Fruit fly (Drosophila melanogaster): ENCODE data around the gene Nlp.
A peak's percentile ranks its signal among the peaks of the same experiment; 100 is the strongest.

The Nlp gene

DNA sequence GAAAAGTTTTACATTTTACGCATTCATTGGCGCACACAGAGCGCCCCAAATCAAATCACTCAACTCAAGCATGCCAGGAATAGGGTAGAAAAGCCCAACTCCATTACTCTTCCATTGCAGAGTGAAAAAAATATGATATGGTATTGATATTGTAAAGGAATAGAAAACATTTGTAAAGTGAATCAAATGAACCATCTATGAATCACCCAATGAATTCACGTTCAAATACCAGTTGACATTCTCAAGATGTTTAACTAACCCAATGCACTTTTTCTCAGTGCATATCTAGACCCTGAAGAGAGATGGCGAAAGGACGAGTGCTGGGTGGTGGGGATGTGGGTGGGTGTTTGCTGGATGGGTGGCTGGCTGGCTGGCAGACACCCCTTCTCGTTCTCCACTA lies 26.0 kb upstream of the Nlp start (continued):
- peak; percentile 34 for TF ChIP-seq CG7556 (GFP tag; optimal IDR thresholded peaks at IDR 0.05)
- TF ChIP-seq CG10147 (GFP tag; optimal IDR thresholded peaks at IDR 0.05): peak; percentile 38
- no peak for TF ChIP-seq repo (GFP tag; optimal IDR thresholded peaks at IDR 0.05)
- no peak for TF ChIP-seq CG17802 (tag; optimal IDR thresholded peaks at IDR 0.05)
- TF ChIP-seq CG18262 (tag; optimal IDR thresholded peaks at IDR 0.05): no peak
- TF ChIP-seq fd96Cb (tag; optimal IDR thresholded peaks at IDR 0.05): peak; percentile 21
- peak; percentile 12 for TF ChIP-seq phol (tag; optimal IDR thresholded peaks at IDR 0.05)
- TF ChIP-seq CG11504 (tag; optimal IDR thresholded peaks at IDR 0.05): peak; percentile 53
- peak; percentile 51; the same call in 1 of the 3 replicates for TF ChIP-seq dysf (GFP tag; IDR thresholded peaks at IDR 0.05)
- peak; percentile 79 for TF ChIP-seq lab (GFP tag; optimal IDR thresholded peaks at IDR 0.05)
- peak; percentile 47; the same call in 1 of the 2 replicates for TF ChIP-seq vvl (GFP tag; IDR thresholded peaks at IDR 0.05)
- no peak for TF ChIP-seq CG6683 (GFP tag; optimal IDR thresholded peaks at IDR 0.05)
- peak; percentile 4 for TF ChIP-seq Hsf (GFP tag; optimal IDR thresholded peaks at IDR 0.05)
- no peak for TF ChIP-seq gsb (GFP tag; IDR thresholded peaks at IDR 0.05)
- TF ChIP-seq CG34422 (GFP tag; IDR thresholded peaks at IDR 0.05): 0 out of 3 replicates have a peak, but pooled peaks have one; percentile 20
- no peak for TF ChIP-seq slou (GFP tag; optimal IDR thresholded peaks at IDR 0.05)
- no peak for TF ChIP-seq Sox100B (GFP tag; optimal IDR thresholded peaks at IDR 0.05)
- TF ChIP-seq Atf3 (GFP tag; optimal IDR thresholded peaks at IDR 0.05): no peak
- TF ChIP-seq CG12769 (tag; optimal IDR thresholded peaks at IDR 0.05): peak; percentile 68
- peak; percentile 52 for TF ChIP-seq CG12071 (GFP tag; optimal IDR thresholded peaks at IDR 0.05)
- peak; percentile 51 for TF ChIP-seq Rfx (GFP tag; IDR thresholded peaks at IDR 0.05)
- TF ChIP-seq maf-S (GFP tag; optimal IDR thresholded peaks at IDR 0.05): no peak
- peak; percentile 18 for TF ChIP-seq CG9817 (tag; optimal IDR thresholded peaks at IDR 0.05)
- TF ChIP-seq CG7357 (GFP tag; IDR thresholded peaks at IDR 0.05): no peak
- peak; percentile 42 for TF ChIP-seq Fer3 (tag; optimal IDR thresholded peaks at IDR 0.05)
- TF ChIP-seq CG8924 (tag; optimal IDR thresholded peaks at IDR 0.05): peak; percentile 33
- TF ChIP-seq CG10267 (tag; optimal IDR thresholded peaks at IDR 0.05): no peak
- TF ChIP-seq gfzf (GFP tag; optimal IDR thresholded peaks at IDR 0.05): no peak
- TF ChIP-seq CG11456 (GFP tag; IDR thresholded peaks at IDR 0.05): 0 out of 3 replicates have a peak, but pooled peaks have one; percentile 48
- TF ChIP-seq CG2678 (tag; optimal IDR thresholded peaks at IDR 0.05): peak; percentile 66
- TF ChIP-seq Xbp1 (GFP tag; optimal IDR thresholded peaks at IDR 0.05): peak; percentile 6
- peak; percentile 53 for TF ChIP-seq lmd (GFP tag; IDR thresholded peaks at IDR 0.05)
- TF ChIP-seq HHEX (GFP tag; optimal IDR thresholded peaks at IDR 0.05): peak; percentile 41
- peak; percentile 18 for TF ChIP-seq NfI (GFP tag; optimal IDR thresholded peaks at IDR 0.05)
- peak; percentile 36 for TF ChIP-seq CG3281 (GFP tag; optimal IDR thresholded peaks at IDR 0.05)
- peak; percentile 4; the same call in 1 of the 4 replicates for TF ChIP-seq Gug (GFP tag; IDR thresholded peaks at IDR 0.05)
- TF ChIP-seq CG30403 (GFP tag; optimal IDR thresholded peaks at IDR 0.05): peak; percentile 13
- TF ChIP-seq CG7963 (GFP tag; IDR thresholded peaks at IDR 0.05; ENCODE audit: partially characterized antibody): no peak
- no peak for TF ChIP-seq prd (optimal IDR thresholded peaks at IDR 0.05)
- peak; percentile 22; the same call in 1 of the 3 replicates for TF ChIP-seq prd (GFP tag; IDR thresholded peaks at IDR 0.05)
- peak; percentile 8 for TF ChIP-seq CG7786 (GFP tag; optimal IDR thresholded peaks at IDR 0.05)
- 0 out of 2 replicates have a peak, but pooled peaks have one; percentile 27 for TF ChIP-seq danr (GFP tag; IDR thresholded peaks at IDR 0.05)
- no peak for TF ChIP-seq Awh (GFP tag; IDR thresholded peaks at IDR 0.05)
- no peak for TF ChIP-seq Ravus (GFP tag; IDR thresholded peaks at IDR 0.05)
- TF ChIP-seq CG7372 (GFP tag; IDR thresholded peaks at IDR 0.05): no peak
- TF ChIP-seq CG31388 (GFP tag; optimal IDR thresholded peaks at IDR 0.05): no peak
- 0 out of 2 replicates have a peak, but pooled peaks have one; percentile 13 for TF ChIP-seq CG6689 (GFP tag; IDR thresholded peaks at IDR 0.05)
- TF ChIP-seq CG3065 (GFP tag; optimal IDR thresholded peaks at IDR 0.05): no peak
- TF ChIP-seq ind (GFP tag; optimal IDR thresholded peaks at IDR 0.05): peak; percentile 22
- 0 out of 3 replicates have a peak, but pooled peaks have one; percentile 17 for TF ChIP-seq croc (GFP tag; conservative IDR thresholded peaks at IDR 0.05)

All from whole organism, embryonic.